Worm (Caenorhabditis elegans) whole organism, L4/young adult: Measurements from ENCODE around the gene scl-13.

Experiments
- dao-5 ChIP-seq: sonication (generic microtip); optimal IDR thresholded peaks from 2 replicates; lab custom pipeline; 2016; ENCODE audit warnings: missing genotype, missing genetic modification characterization, moderate library complexity, missing compliant biosample characterization
- him-1 ChIP-seq: sonication (generic microtip); optimal IDR thresholded peaks from 2 replicates; lab custom pipeline; 2016; ENCODE audit warnings: missing genotype, missing genetic modification reagents, missing genetic modification characterization, missing compliant biosample characterization

ce11 chrV:3832103-3832502 is 20.7 kb upstream of the scl-13 start:
- TF ChIP-seq him-1 (no peak), dao-5 (tag; lab: Kevin White, UChicago) (no peak)
